Fruit fly (Drosophila melanogaster) whole organism, wandering third instar larva: Measurements from ENCODE around the gene Vps8.

Source experiments
- Abd-B ChIP-seq: fragments of >200 bp; optimal IDR thresholded peaks from 2 replicates; lab custom pipeline; 2017; ENCODE audit warnings: missing biosample characterization, missing genetic modification characterization
- Hr78 ChIP-seq: fragments of >200 bp; optimal IDR thresholded peaks from 2 replicates; lab custom pipeline; 2017; ENCODE audit warnings: missing biosample characterization, missing genetic modification characterization
- Vsx2 ChIP-seq: fragments of 200-300, 225-300 bp; sonication (Bioruptor generic); optimal IDR thresholded peaks from 2 replicates; lab custom pipeline; 2018; ENCODE audit warnings: missing biosample characterization, missing genetic modification characterization; ENCODE audit not compliant: partially characterized antibody
- brk ChIP-seq: fragments of 200-800 bp; sonication (Bioruptor generic); optimal IDR thresholded peaks from 2 replicates; lab custom pipeline; 2016; ENCODE audit warnings: missing biosample characterization, mild to moderate bottlenecking, missing genetic modification characterization
- dl ChIP-seq, 2 experiments: fragments of 175-275, 200-275 bp in 1 of 2; fragments of 200-275 bp in 1 of 2; sonication (Bioruptor generic); optimal IDR thresholded peaks; lab custom pipeline; 2018; ENCODE audit warnings: mild to moderate bottlenecking in 2 of 2, missing biosample characterization in 2 of 2, missing genetic modification characterization in 2 of 2, moderate library complexity in 2 of 2; ENCODE audit not compliant: partially characterized antibody in 2 of 2, insufficient read depth in 1 of 2
- dmrt93B ChIP-seq: fragments of 200-800 bp; sonication (Bioruptor generic); optimal IDR thresholded peaks from 2 replicates; lab custom pipeline; 2018; ENCODE audit warnings: missing biosample characterization, mild to moderate bottlenecking, missing genetic modification characterization
- h ChIP-seq: fragments of 200-800 bp; sonication (Bioruptor generic); optimal IDR thresholded peaks from 3 replicates; lab custom pipeline; 2016; ENCODE audit warnings: missing biosample characterization, mild to moderate bottlenecking, missing genetic modification characterization
- sage ChIP-seq: fragments of 200-800 bp; sonication (Bioruptor generic); optimal IDR thresholded peaks from 2 replicates; lab custom pipeline; 2016; ENCODE audit warnings: missing biosample characterization, mild to moderate bottlenecking, missing genetic modification characterization
- woc ChIP-seq: sonication (Bioruptor generic); optimal IDR thresholded peaks from 2 replicates; lab custom pipeline; 2016; ENCODE audit warnings: missing biosample characterization, mild to moderate bottlenecking, missing genetic modification characterization

DNA sequence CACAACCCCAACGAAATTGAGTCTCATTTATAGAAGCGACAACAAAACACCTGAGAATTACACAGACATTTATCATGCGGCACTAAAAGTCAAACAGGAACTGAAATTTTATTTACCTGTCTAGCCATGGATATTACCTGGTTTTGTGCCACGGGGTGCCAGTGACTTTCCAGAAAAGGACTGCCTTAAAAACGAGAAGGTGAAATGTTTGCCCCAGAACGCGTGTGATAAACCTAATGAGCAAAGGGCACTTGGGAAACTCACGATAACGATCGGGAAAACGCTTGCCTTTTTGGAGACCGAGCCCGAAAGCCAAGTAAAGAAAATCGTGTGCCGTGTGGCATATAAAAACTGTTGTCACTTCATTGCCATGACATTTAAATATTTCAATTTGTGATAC, 25.6 kb downstream of the Vps8 start:
- no peak for TF ChIP-seq dl (GFP tag; optimal IDR thresholded peaks at IDR 0.05; lab: Kevin White, UChicago; ENCODE audit: insufficient read depth in 1 of 2, partially characterized antibody in 2 of 2)
- no peak for TF ChIP-seq Hr78 (GFP tag; lab: Kevin White, UChicago)
- no peak for TF ChIP-seq Vsx2 (GFP tag; lab: Kevin White, UChicago)
- TF ChIP-seq h (GFP tag; lab: Kevin White, UChicago), result no peak
- no peak for TF ChIP-seq woc (GFP tag; lab: Kevin White, UChicago)
- no peak for TF ChIP-seq Abd-B (GFP tag; lab: Kevin White, UChicago)
- no peak for TF ChIP-seq dmrt93B
- TF ChIP-seq sage (GFP tag; lab: Kevin White, UChicago), result no peak
- TF ChIP-seq brk (GFP tag; lab: Kevin White, UChicago), result no peak
